Worm (Caenorhabditis elegans) whole organism, midembryonic: ENCODE measurements around the gene twk-10.

Experiments
- cog-1 ChIP-seq: sonication (generic microtip); optimal IDR thresholded peaks from 2 replicates; lab custom pipeline; 2016; ENCODE audit warnings: missing genetic modification characterization, missing compliant biosample characterization
- flt-1 ChIP-seq: fragments of 200-800 bp; sonication (Bioruptor generic); IDR thresholded peaks from 2 replicates; pipeline ENCODE4 v1.3.6; 2022; ENCODE audit warnings: missing genetic modification characterization, missing compliant biosample characterization
- klf-2 ChIP-seq: fragments of 200-800 bp; sonication (Bioruptor generic); conservative IDR thresholded peaks from 2 replicates; pipeline ENCODE4 v1.3.6; 2022; ENCODE audit warnings: missing genetic modification reagents, missing genetic modification characterization, missing compliant biosample characterization
- ref-1 ChIP-seq: fragments of 200-800 bp; sonication (Bioruptor generic); conservative IDR thresholded peaks from 2 replicates; pipeline ENCODE4 v1.3.6; 2022; ENCODE audit warnings: missing genetic modification reagents, missing genetic modification characterization, missing compliant biosample characterization
- ztf-29 ChIP-seq: fragments of 200-800 bp; sonication (Bioruptor generic); IDR thresholded peaks from 2 replicates; pipeline ENCODE4 v1.3.6; 2022; ENCODE audit warnings: missing genetic modification reagents, missing genetic modification characterization, missing compliant biosample characterization

DNA sequence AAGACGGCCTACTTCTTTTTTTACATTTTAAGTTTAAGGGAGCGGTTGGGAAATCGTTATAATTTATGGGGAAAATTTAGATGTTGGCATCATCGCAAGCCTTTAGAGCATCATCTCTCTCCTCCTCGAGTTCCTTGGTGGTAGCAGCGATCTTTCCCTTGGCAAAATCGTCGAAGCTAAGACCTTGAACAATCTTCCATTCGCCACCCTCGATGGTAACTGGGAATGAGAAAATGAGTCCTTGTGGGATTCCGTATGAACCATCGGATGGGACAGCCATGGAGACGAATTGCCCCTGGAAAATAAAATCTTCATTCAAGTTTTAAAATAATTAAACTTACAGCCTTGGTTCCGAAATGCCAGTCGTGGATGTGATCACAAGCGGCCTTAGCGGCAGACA is 36.8 kb upstream of the twk-10 start:
- TF ChIP-seq ref-1 (GFP tag; lab: Robert Waterston, UW): no peak
- TF ChIP-seq ztf-29 (GFP tag; lab: Robert Waterston, UW): no peak
- no peak for TF ChIP-seq klf-2
- TF ChIP-seq cog-1 (tag; lab: Kevin White, UChicago): no peak
- no peak for TF ChIP-seq flt-1 (GFP tag; lab: Robert Waterston, UW)
